Fruit fly (Drosophila melanogaster): ENCODE measurements around the gene yellow-f2.

The yellow-f2 gene

dm6 chr3R:12995047-12995446 is at the start of gene yellow-f2:
TSS of gene yellow-f2 (minus strand) at chr3R:12995147.
- TF ChIP-seq EcR (GFP tag; optimal IDR thresholded peaks at IDR 0.05) (no peak), psq (optimal IDR thresholded peaks at IDR 0.05) (no peak), pan (optimal IDR thresholded peaks at IDR 0.05) (no peak), usp (GFP tag; optimal IDR thresholded peaks at IDR 0.05) (no peak), CG8478 (optimal IDR thresholded peaks at IDR 0.05) (no peak), Dll (optimal IDR thresholded peaks at IDR 0.05) (no peak)

- TF ChIP-seq pan (optimal IDR thresholded peaks at IDR 0.05): no peak
- TF ChIP-seq CG8478 (optimal IDR thresholded peaks at IDR 0.05): no peak
- no peak for TF ChIP-seq Dll (optimal IDR thresholded peaks at IDR 0.05)
- no peak for TF ChIP-seq usp (GFP tag; optimal IDR thresholded peaks at IDR 0.05)
- TF ChIP-seq psq (optimal IDR thresholded peaks at IDR 0.05): no peak
- TF ChIP-seq EcR (GFP tag; optimal IDR thresholded peaks at IDR 0.05): no peak
Observed at dm6 chr3R:13044459-13044858, 49.5 kb upstream of the yellow-f2 start, which contains the start of gene Hsc70-2. TSS of gene Hsc70-2 (plus strand) at chr3R:13044759.

dm6 chr3R:13043857-13044256 is 48.9 kb upstream of the yellow-f2 start, which contains the start of gene CG45122:
TSS of gene CG45122 (plus strand) at chr3R:13044157.
- no peak for TF ChIP-seq pan (optimal IDR thresholded peaks at IDR 0.05)
- no peak for TF ChIP-seq EcR (GFP tag; optimal IDR thresholded peaks at IDR 0.05)
- TF ChIP-seq usp (GFP tag; optimal IDR thresholded peaks at IDR 0.05): no peak
- no peak for TF ChIP-seq CG8478 (optimal IDR thresholded peaks at IDR 0.05)
- no peak for TF ChIP-seq psq (optimal IDR thresholded peaks at IDR 0.05)
- TF ChIP-seq Dll (optimal IDR thresholded peaks at IDR 0.05): no peak

dm6 chr3R:13042258-13043032 is 47.5 kb upstream of the yellow-f2 start, which contains the start of gene snk:
TSS of gene snk (minus strand) at chr3R:13042770.
- no peak for TF ChIP-seq Dll (optimal IDR thresholded peaks at IDR 0.05)
- TF ChIP-seq CG8478 (optimal IDR thresholded peaks at IDR 0.05): no peak
- no peak for TF ChIP-seq psq (optimal IDR thresholded peaks at IDR 0.05)
- no peak for TF ChIP-seq usp (GFP tag; optimal IDR thresholded peaks at IDR 0.05)
- no peak for TF ChIP-seq pan (optimal IDR thresholded peaks at IDR 0.05)
- TF ChIP-seq EcR (GFP tag; optimal IDR thresholded peaks at IDR 0.05): no peak

- TF ChIP-seq CG8478 (optimal IDR thresholded peaks at IDR 0.05) (no peak), psq (optimal IDR thresholded peaks at IDR 0.05) (no peak), EcR (GFP tag; optimal IDR thresholded peaks at IDR 0.05) (no peak), Dll (optimal IDR thresholded peaks at IDR 0.05) (no peak), pan (optimal IDR thresholded peaks at IDR 0.05) (no peak), usp (GFP tag; optimal IDR thresholded peaks at IDR 0.05) (no peak)
Observed at dm6 chr3R:13041750-13042149, 46.8 kb upstream of the yellow-f2 start, which contains the start of gene CG11670. TSS of gene CG11670 (plus strand) at chr3R:13042050.

dm6 chr3R:13039037-13039583 is 44.2 kb upstream of the yellow-f2 start:
- no peak for TF ChIP-seq Dll (optimal IDR thresholded peaks at IDR 0.05)
- TF ChIP-seq CG8478 (optimal IDR thresholded peaks at IDR 0.05): no peak
- TF ChIP-seq usp (GFP tag; optimal IDR thresholded peaks at IDR 0.05): no peak
- TF ChIP-seq EcR (GFP tag; optimal IDR thresholded peaks at IDR 0.05): no peak
- no peak for TF ChIP-seq psq (optimal IDR thresholded peaks at IDR 0.05)
- no peak for TF ChIP-seq pan (optimal IDR thresholded peaks at IDR 0.05)

- no peak for TF ChIP-seq pan (optimal IDR thresholded peaks at IDR 0.05)
- TF ChIP-seq CG8478 (optimal IDR thresholded peaks at IDR 0.05): no peak
- no peak for TF ChIP-seq Dll (optimal IDR thresholded peaks at IDR 0.05)
- no peak for TF ChIP-seq usp (GFP tag; optimal IDR thresholded peaks at IDR 0.05)
- no peak for TF ChIP-seq psq (optimal IDR thresholded peaks at IDR 0.05)
- TF ChIP-seq EcR (GFP tag; optimal IDR thresholded peaks at IDR 0.05): no peak
Observed at dm6 chr3R:13038075-13038474, 43.1 kb upstream of the yellow-f2 start, which contains the start of gene CG11668. TSS of gene CG11668 (plus strand) at chr3R:13038375.

- no peak for TF ChIP-seq usp (GFP tag; optimal IDR thresholded peaks at IDR 0.05)
- TF ChIP-seq CG8478 (optimal IDR thresholded peaks at IDR 0.05): no peak
- TF ChIP-seq Dll (optimal IDR thresholded peaks at IDR 0.05): no peak
- no peak for TF ChIP-seq EcR (GFP tag; optimal IDR thresholded peaks at IDR 0.05)
- no peak for TF ChIP-seq psq (optimal IDR thresholded peaks at IDR 0.05)
- no peak for TF ChIP-seq pan (optimal IDR thresholded peaks at IDR 0.05)
Observed at dm6 chr3R:13036064-13036463, 41.1 kb upstream of the yellow-f2 start.

- TF ChIP-seq CG8478 (optimal IDR thresholded peaks at IDR 0.05): no peak
- TF ChIP-seq EcR (GFP tag; optimal IDR thresholded peaks at IDR 0.05): no peak
- TF ChIP-seq usp (GFP tag; optimal IDR thresholded peaks at IDR 0.05): no peak
- no peak for TF ChIP-seq psq (optimal IDR thresholded peaks at IDR 0.05)
Observed at dm6 chr3R:13033670-13034069, 38.7 kb upstream of the yellow-f2 start.

- TF ChIP-seq usp (GFP tag; optimal IDR thresholded peaks at IDR 0.05): no peak
- no peak for TF ChIP-seq psq (optimal IDR thresholded peaks at IDR 0.05)
- TF ChIP-seq pan (optimal IDR thresholded peaks at IDR 0.05): no peak
- TF ChIP-seq Dll (optimal IDR thresholded peaks at IDR 0.05): no peak
Observed at dm6 chr3R:13032975-13033445, 38.1 kb upstream of the yellow-f2 start.

dm6 chr3R:13032323-13032722 is 37.4 kb upstream of the yellow-f2 start, which contains the start of gene ry:
TSS of gene ry (plus strand) at chr3R:13032528.
- TF ChIP-seq psq (optimal IDR thresholded peaks at IDR 0.05) (no peak), EcR (GFP tag; optimal IDR thresholded peaks at IDR 0.05) (no peak), CG8478 (optimal IDR thresholded peaks at IDR 0.05) (no peak), pan (optimal IDR thresholded peaks at IDR 0.05) (no peak), Dll (optimal IDR thresholded peaks at IDR 0.05) (no peak)
